Worm (Caenorhabditis elegans) whole organism, mixed stage, embryonic: ENCODE data around the gene K02E10.6.

Experiments
- ces-1 ChIP-seq: fragments of 150-350 bp; optimal IDR thresholded peaks from 2 replicates; lab custom pipeline; 2014; ENCODE audit warnings: missing biosample characterization, missing genetic modification reagents, missing genetic modification characterization
- nhr-28 ChIP-seq: fragments of 150-350 bp; optimal IDR thresholded peaks from 2 replicates; lab custom pipeline; 2014; ENCODE audit warnings: missing biosample characterization, missing genetic modification characterization
- snpc-4 ChIP-seq: fragments of 150-350 bp; optimal IDR thresholded peaks from 2 replicates; lab custom pipeline; 2014; ENCODE audit warnings: missing biosample characterization, missing genetic modification characterization

ce11 chrX:2527877-2528276 lies 45.3 kb upstream of the K02E10.6 start:
- TF ChIP-seq snpc-4 (tag; lab: Kevin White, UChicago) (no peak), nhr-28 (tag; lab: Kevin White, UChicago) (no peak), ces-1 (GFP tag; lab: Kevin White, UChicago) (no peak)
